Worm (Caenorhabditis elegans): Measurements from ENCODE around the gene C55B6.5.

- TF ChIP-seq ama-1 (optimal IDR thresholded peaks at IDR 0.05), result no peak
- no peak for TF ChIP-seq hmg-4 (GFP tag; optimal IDR thresholded peaks at IDR 0.05)
- no peak for TF ChIP-seq B0310.2 (tag; optimal IDR thresholded peaks at IDR 0.05)
- TF ChIP-seq aly-1 (tag; optimal IDR thresholded peaks at IDR 0.05), result no peak
- no peak for TF ChIP-seq sea-1 (GFP tag; conservative IDR thresholded peaks at IDR 0.05)
- TF ChIP-seq flt-1 (GFP tag; IDR thresholded peaks at IDR 0.05), result no peak
- no peak for TF ChIP-seq F13C5.2 (tag; optimal IDR thresholded peaks at IDR 0.05)
- no peak for TF ChIP-seq tbx-37 (GFP tag; conservative IDR thresholded peaks at IDR 0.05)
- TF ChIP-seq ceh-36 (tag; optimal IDR thresholded peaks at IDR 0.05), result no peak
Observed at ce11 chrX:7205195-7205594, at the start of gene C55B6.5.

Measured in whole organism, early embryonic.